Worm (Caenorhabditis elegans) whole organism, midembryonic: ENCODE measurements around the gene spl-3.

Experiments
- T22C8.4 ChIP-seq: fragments of 200-800 bp; sonication (Bioruptor generic); IDR thresholded peaks from 2 replicates; pipeline ENCODE4 v1.3.6; 2022; ENCODE audit warnings: missing genetic modification characterization, missing compliant biosample characterization
- cog-1 ChIP-seq: sonication (generic microtip); optimal IDR thresholded peaks from 2 replicates; lab custom pipeline; 2016; ENCODE audit warnings: missing genetic modification characterization, missing compliant biosample characterization
- flt-1 ChIP-seq: fragments of 200-800 bp; sonication (Bioruptor generic); IDR thresholded peaks from 2 replicates; pipeline ENCODE4 v1.3.6; 2022; ENCODE audit warnings: missing genetic modification characterization, missing compliant biosample characterization
- klf-2 ChIP-seq: fragments of 200-800 bp; sonication (Bioruptor generic); conservative IDR thresholded peaks from 2 replicates; pipeline ENCODE4 v1.3.6; 2022; ENCODE audit warnings: missing genetic modification reagents, missing genetic modification characterization, missing compliant biosample characterization
- med-1 ChIP-seq: sonication (generic microtip); optimal IDR thresholded peaks from 2 replicates; lab custom pipeline; 2017; ENCODE audit warnings: missing genetic modification characterization, mild to moderate bottlenecking, missing compliant biosample characterization, antibody characterized with exemption, missing genetic modification reagents; ENCODE audit not compliant: insufficient read depth
- ref-1 ChIP-seq: fragments of 200-800 bp; sonication (Bioruptor generic); conservative IDR thresholded peaks from 2 replicates; pipeline ENCODE4 v1.3.6; 2022; ENCODE audit warnings: missing genetic modification reagents, missing genetic modification characterization, missing compliant biosample characterization
- tab-1 ChIP-seq: fragments of 200-800 bp; sonication (Bioruptor generic); IDR thresholded peaks from 2 replicates; pipeline ENCODE4 v1.3.6; 2022; ENCODE audit warnings: missing genetic modification characterization, missing compliant biosample characterization
- ztf-23 ChIP-seq: fragments of 200-800 bp; sonication (Bioruptor generic); IDR thresholded peaks from 2 replicates; pipeline ENCODE4 v1.3.6; 2022; ENCODE audit warnings: missing genetic modification reagents, missing genetic modification characterization, missing compliant biosample characterization
- ztf-29 ChIP-seq: fragments of 200-800 bp; sonication (Bioruptor generic); IDR thresholded peaks from 2 replicates; pipeline ENCODE4 v1.3.6; 2022; ENCODE audit warnings: missing genetic modification reagents, missing genetic modification characterization, missing compliant biosample characterization

spl-3 gene

ce11 chrIV:1231589-1231988 is 38.7 kb downstream of the spl-3 start, which contains the start of gene W09G12.6:
Gene W09G12.6 (plus strand): TSS chrIV:1231889.
- TF ChIP-seq klf-2 (GFP tag; lab: Robert Waterston, UW): no peak
- no peak for TF ChIP-seq cog-1
- TF ChIP-seq ztf-29 (GFP tag; lab: Robert Waterston, UW): no peak
- no peak for TF ChIP-seq ztf-23 (GFP tag; lab: Robert Waterston, UW)
- TF ChIP-seq flt-1 (GFP tag; lab: Robert Waterston, UW): no peak
- TF ChIP-seq tab-1: no peak
- no peak for TF ChIP-seq T22C8.4
- TF ChIP-seq ref-1 (GFP tag; lab: Robert Waterston, UW): no peak
- TF ChIP-seq med-1 (GFP tag; lab: Kevin White, UChicago): no peak

DNA sequence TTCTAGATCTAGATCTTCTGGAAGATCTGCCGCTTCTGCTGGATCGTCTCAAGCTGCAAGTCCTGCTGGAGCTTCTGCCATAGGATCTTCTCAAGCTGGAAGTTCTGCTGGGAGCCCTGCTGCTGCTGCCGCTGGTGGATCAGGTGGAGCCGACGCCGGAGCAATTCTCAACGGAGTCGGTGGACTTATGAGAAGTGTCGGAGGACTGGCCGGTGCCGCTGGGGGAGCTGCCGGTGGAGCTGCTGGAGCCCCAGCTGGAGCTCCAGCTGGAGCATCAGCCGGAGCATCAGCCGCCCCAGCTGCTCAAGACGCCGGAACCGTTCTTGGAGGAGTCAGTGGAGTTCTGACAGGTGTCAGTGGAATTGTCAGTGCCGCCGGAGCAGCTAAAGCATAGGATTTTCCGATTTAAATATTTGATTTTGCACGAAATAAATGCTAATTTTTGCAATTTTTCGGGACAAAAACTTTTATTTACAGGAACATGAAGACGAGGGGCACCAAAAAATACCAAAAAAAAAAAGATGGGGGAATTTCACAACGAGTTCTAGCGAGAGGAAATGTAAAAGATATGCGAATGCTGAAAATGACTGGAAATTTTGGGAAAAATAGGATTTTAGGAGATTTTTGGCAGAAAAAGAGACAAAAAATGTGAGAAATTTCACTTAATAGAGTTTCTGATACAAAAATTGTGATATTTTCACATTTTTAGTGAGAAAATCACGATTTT is 39.7 kb downstream of the spl-3 start:
- TF ChIP-seq med-1 (GFP tag; lab: Kevin White, UChicago) (no peak), ztf-29 (GFP tag; lab: Robert Waterston, UW) (no peak), flt-1 (GFP tag; lab: Robert Waterston, UW) (no peak), klf-2 (GFP tag; lab: Robert Waterston, UW) (no peak), cog-1 (no peak), tab-1 (no peak), ref-1 (GFP tag; lab: Robert Waterston, UW) (no peak), T22C8.4 (no peak), ztf-23 (GFP tag; lab: Robert Waterston, UW) (no peak)

DNA sequence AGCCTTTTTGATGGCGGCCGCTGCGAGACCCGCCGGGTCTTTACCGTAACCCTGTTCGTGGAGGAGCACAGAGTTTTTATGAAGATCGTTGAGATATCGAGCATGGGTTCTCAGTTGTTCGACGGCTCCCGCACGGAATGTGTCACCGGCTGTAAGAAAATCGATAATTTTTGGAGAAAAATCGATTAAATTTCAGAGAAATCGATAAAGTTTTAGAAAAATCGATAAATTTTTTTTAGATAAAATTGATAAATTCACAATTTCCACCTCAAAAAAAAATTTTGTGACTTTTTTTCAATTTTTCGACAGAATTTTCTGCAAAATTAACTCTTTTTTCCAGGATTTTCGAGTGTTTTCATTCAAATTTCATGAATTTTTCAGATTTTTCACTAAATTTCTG is 41.9 kb downstream of the spl-3 start:
- TF ChIP-seq ztf-29 (GFP tag; lab: Robert Waterston, UW) (no peak), ztf-23 (GFP tag; lab: Robert Waterston, UW) (no peak), klf-2 (GFP tag; lab: Robert Waterston, UW) (no peak), cog-1 (no peak), tab-1 (no peak), T22C8.4 (peak; percentile 56)

- peak; percentile 67 for TF ChIP-seq T22C8.4
- TF ChIP-seq med-1 (GFP tag; lab: Kevin White, UChicago): no peak
Observed at ce11 chrIV:1235785-1236184, 42.9 kb downstream of the spl-3 start.

ce11 chrIV:1238147-1238546 is 45.3 kb downstream of the spl-3 start:
- TF ChIP-seq ref-1 (GFP tag; lab: Robert Waterston, UW) (no peak), klf-2 (GFP tag; lab: Robert Waterston, UW) (no peak), med-1 (GFP tag; lab: Kevin White, UChicago) (no peak), cog-1 (no peak), ztf-29 (GFP tag; lab: Robert Waterston, UW) (no peak), T22C8.4 (no peak), ztf-23 (GFP tag; lab: Robert Waterston, UW) (no peak), tab-1 (no peak), flt-1 (GFP tag; lab: Robert Waterston, UW) (no peak)

DNA sequence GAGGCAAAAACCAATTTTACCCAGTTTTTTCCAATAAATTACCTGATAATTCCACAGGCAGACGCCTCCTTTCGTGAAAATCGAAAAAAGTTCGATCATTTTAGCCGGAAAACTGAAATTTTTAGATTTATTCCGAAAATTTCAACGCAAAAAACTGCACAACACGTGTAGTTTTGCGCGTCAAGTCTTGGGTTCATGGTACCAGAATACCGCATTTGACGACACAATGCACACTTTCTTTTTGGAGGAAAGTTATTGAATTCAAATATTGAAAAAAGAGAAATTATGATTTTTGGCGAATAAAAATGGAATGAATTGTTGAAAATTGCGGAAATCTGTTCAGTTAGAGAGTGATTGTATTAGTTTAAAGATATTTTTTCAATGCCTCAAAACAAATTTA is 46.8 kb downstream of the spl-3 start, which contains the start of gene F38A1.8:
F38A1.8 (minus strand) TSS at position 167 of the 400 bp plus-strand sequence.
- no peak for TF ChIP-seq klf-2 (GFP tag; lab: Robert Waterston, UW)
- no peak for TF ChIP-seq T22C8.4
- TF ChIP-seq cog-1: no peak
- no peak for TF ChIP-seq tab-1
- no peak for TF ChIP-seq med-1 (GFP tag; lab: Kevin White, UChicago)
- no peak for TF ChIP-seq ref-1 (GFP tag; lab: Robert Waterston, UW)
- 0 out of 2 replicates have a peak, but pooled peaks have one; percentile 41 for TF ChIP-seq ztf-23 (GFP tag; lab: Robert Waterston, UW)
- no peak for TF ChIP-seq ztf-29 (GFP tag; lab: Robert Waterston, UW)
- TF ChIP-seq flt-1 (GFP tag; lab: Robert Waterston, UW): no peak

ce11 chrIV:1243295-1243694 is 50.4 kb downstream of the spl-3 start, which contains the start of gene F38A1.15:
Gene F38A1.15 (minus strand): TSS chrIV:1243395.
- TF ChIP-seq T22C8.4 (no peak), med-1 (GFP tag; lab: Kevin White, UChicago) (no peak), klf-2 (GFP tag; lab: Robert Waterston, UW) (no peak), cog-1 (no peak), ztf-29 (GFP tag; lab: Robert Waterston, UW) (no peak), ref-1 (GFP tag; lab: Robert Waterston, UW) (no peak), ztf-23 (GFP tag; lab: Robert Waterston, UW) (no peak), tab-1 (no peak), flt-1 (GFP tag; lab: Robert Waterston, UW) (no peak)

- no peak for TF ChIP-seq cog-1
- TF ChIP-seq med-1 (GFP tag; lab: Kevin White, UChicago): no peak
- TF ChIP-seq ztf-23 (GFP tag; lab: Robert Waterston, UW): no peak
- TF ChIP-seq klf-2 (GFP tag; lab: Robert Waterston, UW): no peak
- TF ChIP-seq ztf-29 (GFP tag; lab: Robert Waterston, UW): no peak
- no peak for TF ChIP-seq flt-1 (GFP tag; lab: Robert Waterston, UW)
- no peak for TF ChIP-seq T22C8.4
- TF ChIP-seq ref-1 (GFP tag; lab: Robert Waterston, UW): no peak
- no peak for TF ChIP-seq tab-1
Observed at ce11 chrIV:1245244-1245643, 52.4 kb downstream of the spl-3 start, which contains the start of gene F38A1.9. Gene F38A1.9 (minus strand): TSS chrIV:1245344.

- TF ChIP-seq med-1 (GFP tag; lab: Kevin White, UChicago): no peak
Observed at ce11 chrIV:1246762-1247436, 54.0 kb downstream of the spl-3 start, which contains the start of the genes clec-165 and F38A1.11. Gene clec-165 (minus strand): TSS chrIV:1246886. Gene F38A1.11 (plus strand): TSS chrIV:1247386.
